Worm (Caenorhabditis elegans) whole organism, young adult: ENCODE data around the gene F41E6.1.

Experiments used
- B0035.1 ChIP-seq: sonication (generic microtip); optimal IDR thresholded peaks from 2 replicates; lab custom pipeline; 2016; ENCODE audit warnings: missing genetic modification characterization, mild to moderate bottlenecking, missing compliant biosample characterization, missing genotype, missing genetic modification reagents
- B0261.1 ChIP-seq: sonication (generic microtip); optimal IDR thresholded peaks from 2 replicates; lab custom pipeline; 2016; ENCODE audit warnings: mild to moderate bottlenecking, missing genetic modification characterization, moderate library complexity, missing compliant biosample characterization
- D2030.7 ChIP-seq: fragments of 200-800 bp; sonication (Bioruptor generic); IDR thresholded peaks from 2 replicates; pipeline ENCODE4 v1.3.6; 2022; ENCODE audit warnings: missing genetic modification reagents, missing genetic modification characterization, missing compliant biosample characterization
- F22D6.2 ChIP-seq: sonication (generic microtip); optimal IDR thresholded peaks from 2 replicates; lab custom pipeline; 2016; ENCODE audit warnings: mild to moderate bottlenecking, missing genetic modification characterization, missing compliant biosample characterization
- F23B12.7 ChIP-seq: sonication (generic microtip); optimal IDR thresholded peaks from 2 replicates; lab custom pipeline; 2017; ENCODE audit warnings: missing genetic modification characterization, mild to moderate bottlenecking, missing compliant biosample characterization, antibody characterized with exemption, moderate library complexity; ENCODE audit not compliant: insufficient read depth
- F33H1.4 ChIP-seq: fragments of 200-800 bp; sonication (Bioruptor generic); IDR thresholded peaks from 2 replicates; pipeline ENCODE4 v1.3.6; 2022; ENCODE audit warnings: missing genetic modification reagents, missing genetic modification characterization, missing compliant biosample characterization
- F57C9.4 ChIP-seq: sonication (generic microtip); optimal IDR thresholded peaks from 2 replicates; lab custom pipeline; 2017; ENCODE audit warnings: mild to moderate bottlenecking, missing genetic modification characterization, missing compliant biosample characterization
- K11D2.4 ChIP-seq: fragments of 200-800 bp; sonication (Bioruptor generic); IDR thresholded peaks from 2 replicates; pipeline ENCODE4 v1.3.6; 2022; ENCODE audit warnings: missing genetic modification reagents, missing genetic modification characterization, missing compliant biosample characterization
- T07F8.4 ChIP-seq: sonication (generic microtip); optimal IDR thresholded peaks from 2 replicates; lab custom pipeline; 2016; ENCODE audit warnings: mild to moderate bottlenecking, missing genetic modification characterization, moderate library complexity, missing compliant biosample characterization
- Y53G8AR.9 ChIP-seq: fragments of 200-800 bp; sonication (Bioruptor generic); conservative IDR thresholded peaks from 2 replicates; pipeline ENCODE4 v1.3.6; 2022; ENCODE audit warnings: missing genetic modification reagents, missing genetic modification characterization, missing compliant biosample characterization
- Y56A3A.18 ChIP-seq: fragments of 200-800 bp; sonication (Bioruptor generic); IDR thresholded peaks from 2 replicates; pipeline ENCODE4 v1.3.6; 2022; ENCODE audit warnings: missing genetic modification reagents, missing genetic modification characterization, missing compliant biosample characterization
- ama-1 ChIP-seq, 3 experiments: fragments of 150-350 bp in 1 of 3; sonication (generic microtip) in 2 of 3; optimal IDR thresholded peaks; 2 replicates each; lab custom pipeline; 2014 to 2018; ENCODE audit warnings: missing biosample characterization in 2 of 3, missing genetic modification characterization in 2 of 3, missing genetic modification reagents in 2 of 3
- athp-1 ChIP-seq: sonication (generic microtip); optimal IDR thresholded peaks from 2 replicates; lab custom pipeline; 2017; ENCODE audit warnings: mild to moderate bottlenecking, missing genetic modification characterization, missing compliant biosample characterization
- ccch-3 ChIP-seq: fragments of 200-800 bp; sonication (Bioruptor generic); optimal IDR thresholded peaks from 2 replicates; lab custom pipeline; 2018; ENCODE audit warnings: mild to moderate bottlenecking, missing genetic modification characterization, missing compliant biosample characterization
- cebp-1 ChIP-seq, 2 experiments: fragments of 200-800 bp in 1 of 2; sonication (Bioruptor generic) in 1 of 2; sonication (generic microtip) in 1 of 2; IDR thresholded peaks in 1 of 2; optimal IDR thresholded peaks in 1 of 2; 2 replicates each; pipeline versions ENCODE4 v1.3.6 to Lab custom; 2017 to 2022; ENCODE audit warnings: missing compliant biosample characterization in 2 of 2, missing genetic modification characterization in 2 of 2, mild to moderate bottlenecking in 1 of 2, missing genetic modification reagents in 1 of 2, moderate library complexity in 1 of 2
- ceh-27 ChIP-seq: fragments of 200-800 bp; sonication (Bioruptor generic); optimal IDR thresholded peaks from 2 replicates; lab custom pipeline; 2018; ENCODE audit warnings: mild to moderate bottlenecking, missing genetic modification characterization, moderate library complexity, missing compliant biosample characterization
- ceh-58 ChIP-seq: fragments of 200-800 bp; sonication (Bioruptor generic); IDR thresholded peaks from 2 replicates; pipeline ENCODE4 v1.3.6; 2022; ENCODE audit warnings: missing genetic modification characterization, missing compliant biosample characterization
- chd-7 ChIP-seq: sonication (generic microtip); optimal IDR thresholded peaks from 2 replicates; lab custom pipeline; 2016; ENCODE audit warnings: mild to moderate bottlenecking, missing genetic modification characterization, moderate library complexity, missing compliant biosample characterization
- dox-1 ChIP-seq: fragments of 200-800 bp; sonication (Bioruptor generic); IDR thresholded peaks from 2 replicates; pipeline ENCODE4 v1.3.6; 2022; ENCODE audit warnings: missing genetic modification reagents, missing genetic modification characterization, missing compliant biosample characterization
- egl-44 ChIP-seq: fragments of 200-800 bp; sonication (Bioruptor generic); IDR thresholded peaks from 2 replicates; pipeline ENCODE4 v1.3.6; 2022; ENCODE audit warnings: missing genetic modification reagents, missing genetic modification characterization, missing compliant biosample characterization
- egrh-3 ChIP-seq: fragments of 200-800 bp; sonication (Bioruptor generic); IDR thresholded peaks from 2 replicates; pipeline ENCODE4 v1.3.6; 2022; ENCODE audit warnings: missing genetic modification reagents, missing genetic modification characterization, missing compliant biosample characterization
- him-1 ChIP-seq: sonication (generic microtip); optimal IDR thresholded peaks from 2 replicates; lab custom pipeline; 2016; ENCODE audit warnings: missing genotype, missing genetic modification reagents, missing genetic modification characterization, missing compliant biosample characterization
- hlh-26 ChIP-seq: fragments of 200-800 bp; sonication (Bioruptor generic); conservative IDR thresholded peaks from 2 replicates; pipeline ENCODE4 v1.3.6; 2022; ENCODE audit warnings: missing genetic modification reagents, missing genetic modification characterization, missing compliant biosample characterization
- hmg-20 ChIP-seq: fragments of 200-800 bp; sonication (Bioruptor generic); IDR thresholded peaks from 2 replicates; pipeline ENCODE4 v1.3.6; 2022; ENCODE audit warnings: missing genetic modification reagents, missing genetic modification characterization, missing compliant biosample characterization
- hrde-1 ChIP-seq: sonication (generic microtip); optimal IDR thresholded peaks from 2 replicates; lab custom pipeline; 2016; ENCODE audit warnings: missing genetic modification characterization, mild to moderate bottlenecking, missing compliant biosample characterization, moderate library complexity, missing genotype, missing genetic modification reagents, borderline replicate concordance
- let-526 ChIP-seq: fragments of 200-800 bp; sonication (Bioruptor generic); IDR thresholded peaks from 2 replicates; pipeline ENCODE4 v1.3.6; 2022; ENCODE audit warnings: missing genetic modification reagents, missing genetic modification characterization, missing compliant biosample characterization
- lin-26 ChIP-seq: fragments of 200-800 bp; sonication (Bioruptor generic); IDR thresholded peaks from 2 replicates; pipeline ENCODE4 v1.3.6; 2022; ENCODE audit warnings: missing genetic modification reagents, missing genetic modification characterization, missing compliant biosample characterization
- lin-35 ChIP-seq, 3 experiments: fragments of 150-350 bp in 2 of 3; sonication (generic microtip) in 1 of 3; optimal IDR thresholded peaks; 2 replicates each; lab custom pipeline; 2014 to 2018; ENCODE audit warnings: missing biosample characterization in 3 of 3, missing genetic modification characterization in 3 of 3, missing genetic modification reagents in 3 of 3
- lsy-27 ChIP-seq: sonication (generic microtip); optimal IDR thresholded peaks from 2 replicates; lab custom pipeline; 2017; ENCODE audit warnings: missing genetic modification characterization, mild to moderate bottlenecking, missing compliant biosample characterization, antibody characterized with exemption, missing genotype, borderline replicate concordance; ENCODE audit not compliant: insufficient read depth
- madf-8 ChIP-seq: fragments of 200-800 bp; sonication (Bioruptor generic); conservative IDR thresholded peaks from 2 replicates; pipeline ENCODE4 v1.3.6; 2022; ENCODE audit warnings: missing genetic modification reagents, missing genetic modification characterization, missing compliant biosample characterization
- mxl-1 ChIP-seq: sonication (generic microtip); optimal IDR thresholded peaks from 2 replicates; lab custom pipeline; 2016; ENCODE audit warnings: missing genetic modification characterization, missing compliant biosample characterization
- nfya-2 ChIP-seq: fragments of 200-800 bp; sonication (Bioruptor generic); IDR thresholded peaks from 2 replicates; pipeline ENCODE4 v1.3.6; 2022; ENCODE audit warnings: missing genetic modification reagents, missing genetic modification characterization, missing compliant biosample characterization
- nfyb-1 ChIP-seq: fragments of 200-800 bp; sonication (Bioruptor generic); IDR thresholded peaks from 2 replicates; pipeline ENCODE4 v1.3.6; 2022; ENCODE audit warnings: missing genetic modification reagents, missing genetic modification characterization, missing compliant biosample characterization
- nhr-120 ChIP-seq: fragments of 200-800 bp; sonication (Bioruptor generic); IDR thresholded peaks from 2 replicates; pipeline ENCODE4 v1.3.6; 2022; ENCODE audit warnings: missing genetic modification characterization, missing compliant biosample characterization
- pbrm-1 ChIP-seq: fragments of 200-800 bp; sonication (Bioruptor generic); IDR thresholded peaks from 2 replicates; pipeline ENCODE4 v1.3.6; 2022; ENCODE audit warnings: missing genetic modification reagents, missing genetic modification characterization, missing compliant biosample characterization
- sea-2 ChIP-seq: fragments of 200-800 bp; sonication (Bioruptor generic); IDR thresholded peaks from 2 replicates; pipeline ENCODE4 v1.3.6; 2022; ENCODE audit warnings: missing genetic modification characterization, missing compliant biosample characterization
- snpc-1.1 ChIP-seq: sonication (generic microtip); optimal IDR thresholded peaks from 2 replicates; lab custom pipeline; 2017; ENCODE audit warnings: missing genetic modification characterization, mild to moderate bottlenecking, missing compliant biosample characterization, antibody characterized with exemption, moderate library complexity, missing genotype, missing genetic modification reagents; ENCODE audit not compliant: insufficient read depth
- snpc-4 ChIP-seq, 5 experiments: fragments of 150-350 bp in 1 of 5; sonication (generic microtip) in 4 of 5; optimal IDR thresholded peaks; 2 replicates each; lab custom pipeline; 2014 to 2018; ENCODE audit warnings: missing genetic modification characterization in 5 of 5, missing biosample characterization in 3 of 5, antibody characterized with exemption in 2 of 5, mild to moderate bottlenecking in 2 of 5, missing compliant biosample characterization in 2 of 5, missing genotype in 2 of 5, moderate library complexity in 2 of 5, missing genetic modification reagents in 1 of 5
- tbp1 ChIP-seq: fragments of 200-800 bp; sonication (Bioruptor generic); optimal IDR thresholded peaks from 2 replicates; lab custom pipeline; 2018; ENCODE audit warnings: mild to moderate bottlenecking, missing genetic modification characterization, missing compliant biosample characterization
- tbx-9 ChIP-seq: sonication (generic microtip); optimal IDR thresholded peaks from 2 replicates; lab custom pipeline; 2016; ENCODE audit warnings: borderline replicate concordance, missing genetic modification characterization, inconsistent platforms, missing compliant biosample characterization
- tlf-1 ChIP-seq: fragments of 200-800 bp; sonication (Bioruptor generic); optimal IDR thresholded peaks from 2 replicates; lab custom pipeline; 2018; ENCODE audit warnings: mild to moderate bottlenecking, missing genetic modification characterization, missing compliant biosample characterization
- unc-130 ChIP-seq: sonication (generic microtip); optimal IDR thresholded peaks from 2 replicates; lab custom pipeline; 2016; ENCODE audit warnings: missing genetic modification reagents, missing genetic modification characterization, missing compliant biosample characterization
- unc-62 ChIP-seq: fragments of 150-350 bp; optimal IDR thresholded peaks from 2 replicates; lab custom pipeline; 2014; ENCODE audit warnings: missing biosample characterization, missing genetic modification reagents, missing genetic modification characterization
- xnd-1 ChIP-seq: sonication (generic microtip); optimal IDR thresholded peaks from 2 replicates; lab custom pipeline; 2016; ENCODE audit warnings: missing genotype, missing genetic modification reagents, missing genetic modification characterization, missing compliant biosample characterization
- zfh-2 ChIP-seq: fragments of 200-800 bp; sonication (Bioruptor generic); conservative IDR thresholded peaks from 2 replicates; pipeline ENCODE4 v1.3.6; 2022; ENCODE audit warnings: missing genetic modification reagents, missing genetic modification characterization, missing compliant biosample characterization
- ztf-25 ChIP-seq: fragments of 200-800 bp; sonication (Bioruptor generic); IDR thresholded peaks from 2 replicates; pipeline ENCODE4 v1.3.6; 2022; ENCODE audit warnings: missing genetic modification reagents, missing genetic modification characterization, missing compliant biosample characterization

F41E6.1 gene

ce11 chrV:8631277-8631765 lies 8.9 kb downstream of the F41E6.1 start, which contains the start of gene atg-18 (continued):
- TF ChIP-seq hlh-26 (GFP tag; lab: Robert Waterston, UW), result no peak
- no peak; the same call in 1 of the 2 replicates for TF ChIP-seq dox-1 (GFP tag; lab: Robert Waterston, UW)
- TF ChIP-seq ceh-58 (GFP tag; lab: Robert Waterston, UW), result no peak
- no peak for TF ChIP-seq sea-2 (GFP tag; lab: Robert Waterston, UW)
- no peak for TF ChIP-seq egl-44 (GFP tag; lab: Robert Waterston, UW)
- no peak for TF ChIP-seq tbp1
- no peak for TF ChIP-seq tbx-9 (tag; lab: Kevin White, UChicago)
- no peak for TF ChIP-seq D2030.7 (GFP tag; lab: Robert Waterston, UW)
- TF ChIP-seq pbrm-1 (GFP tag; lab: Robert Waterston, UW), result peak; percentile 68
- TF ChIP-seq madf-8 (GFP tag; lab: Robert Waterston, UW), result no peak
- no peak for TF ChIP-seq athp-1 (tag; lab: Kevin White, UChicago)
- no peak for TF ChIP-seq hrde-1 (tag; lab: Kevin White, UChicago)
- TF ChIP-seq unc-62 (GFP tag; lab: Kevin White, UChicago), result no peak
- TF ChIP-seq K11D2.4 (GFP tag; lab: Robert Waterston, UW), result no peak
- no peak for TF ChIP-seq zfh-2
- no peak for TF ChIP-seq snpc-4 (GFP tag; optimal IDR thresholded peaks at IDR 0.05; lab: Kevin White, UChicago)
- TF ChIP-seq snpc-4 (tag; optimal IDR thresholded peaks at IDR 0.05; lab: Kevin White, UChicago), result peak in 1 of 4 experiments; percentile 26
- TF ChIP-seq let-526 (GFP tag; lab: Robert Waterston, UW), result no peak
- TF ChIP-seq lsy-27 (tag; lab: Kevin White, UChicago), result no peak
- TF ChIP-seq Y56A3A.18 (GFP tag; lab: Robert Waterston, UW), result peak; percentile 41; the same call in 1 of the 2 replicates
- no peak for TF ChIP-seq Y53G8AR.9
- TF ChIP-seq F57C9.4, result no peak
- 0 out of 2 replicates have a peak, but pooled peaks have one; percentile 9 for TF ChIP-seq ztf-25 (GFP tag; lab: Robert Waterston, UW)
- TF ChIP-seq T07F8.4 (tag; lab: Kevin White, UChicago), result no peak
- TF ChIP-seq ceh-27 (GFP tag; lab: Kevin White, UChicago), result no peak
- peak; percentile 63 for TF ChIP-seq F23B12.7
- TF ChIP-seq F22D6.2 (tag; lab: Kevin White, UChicago), result no peak
- TF ChIP-seq nhr-120, result no peak
- no peak for TF ChIP-seq chd-7 (tag; lab: Kevin White, UChicago)
- no peak for TF ChIP-seq xnd-1 (tag; lab: Kevin White, UChicago)
- no peak for TF ChIP-seq him-1 (tag; lab: Kevin White, UChicago)
- no peak for TF ChIP-seq B0261.1
- TF ChIP-seq ccch-3 (GFP tag; lab: Kevin White, UChicago), result no peak
- no peak for TF ChIP-seq unc-130 (GFP tag; lab: Kevin White, UChicago)
- no peak for TF ChIP-seq mxl-1
- no peak for TF ChIP-seq lin-35 (GFP tag; optimal IDR thresholded peaks at IDR 0.05; lab: Kevin White, UChicago)
- no peak for TF ChIP-seq lin-26 (GFP tag; lab: Robert Waterston, UW)
- 0 out of 2 replicates have a peak, but pooled peaks have one; percentile 15 for TF ChIP-seq cebp-1 (GFP tag; IDR thresholded peaks at IDR 0.05; lab: Robert Waterston, UW)
- no peak for TF ChIP-seq cebp-1 (tag; optimal IDR thresholded peaks at IDR 0.05; lab: Kevin White, UChicago)
- no peak for TF ChIP-seq tlf-1 (GFP tag; lab: Kevin White, UChicago)
- no peak for TF ChIP-seq egrh-3 (GFP tag; lab: Robert Waterston, UW)
- no peak for TF ChIP-seq hmg-20 (GFP tag; lab: Robert Waterston, UW)
- peak; percentile 66; the same call in 1 of the 2 replicates for TF ChIP-seq nfyb-1 (GFP tag; lab: Robert Waterston, UW)
- no peak for TF ChIP-seq snpc-1.1 (tag; lab: Kevin White, UChicago)
- TF ChIP-seq F33H1.4, result no peak
- no peak for TF ChIP-seq ama-1 (optimal IDR thresholded peaks at IDR 0.05; lab: Kevin White, UChicago)
- no peak for TF ChIP-seq ama-1 (GFP tag; optimal IDR thresholded peaks at IDR 0.05; lab: Kevin White, UChicago)
- no peak for TF ChIP-seq B0035.1 (tag; lab: Kevin White, UChicago)
- no peak for TF ChIP-seq nfya-2 (GFP tag; lab: Robert Waterston, UW)
